Worm (Caenorhabditis elegans) whole organism, early embryonic: ENCODE results near the gene gip-1.

Source experiments
- hnd-1 ChIP-seq: sonication (generic microtip); optimal IDR thresholded peaks from 2 replicates; lab custom pipeline; 2016; ENCODE audit warnings: missing genetic modification characterization, missing compliant biosample characterization
- scrt-1 ChIP-seq: fragments of 200-800 bp; sonication (Bioruptor generic); IDR thresholded peaks from 2 replicates; pipeline ENCODE4 v1.3.6; 2022; ENCODE audit warnings: missing genetic modification characterization, missing compliant biosample characterization

ce11 chrIII:2368424-2368823 is 21.0 kb downstream of the gip-1 start, which contains the start of gene H04J21.4:
- no peak for TF ChIP-seq scrt-1 (GFP tag; lab: Robert Waterston, UW)
- no peak for TF ChIP-seq hnd-1 (tag; lab: Kevin White, UChicago)
